Worm (Caenorhabditis elegans): Measurements from ENCODE around the gene C06E8.5.

DNA sequence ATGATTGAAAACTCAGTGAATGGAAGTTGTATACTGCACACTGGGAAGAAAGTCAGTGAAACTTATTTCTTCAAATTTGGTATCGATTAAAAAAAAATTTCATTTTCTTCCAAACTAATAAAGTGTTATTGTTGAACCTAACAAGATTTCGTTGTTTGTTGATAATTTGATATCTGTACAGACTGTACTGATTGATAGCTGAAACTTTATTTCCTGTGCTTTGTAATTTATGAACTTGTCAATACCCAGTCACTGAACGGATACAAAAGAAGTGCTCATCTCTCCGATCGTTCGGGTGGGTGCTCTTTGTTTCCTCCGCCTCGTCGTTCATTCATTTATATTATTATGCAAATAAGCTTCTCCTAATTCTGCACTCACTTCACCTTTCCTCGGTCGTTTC, 36.2 kb downstream of the C06E8.5 start, which contains the start of gene F31E3.12:
- TF ChIP-seq fos-1 (tag; optimal IDR thresholded peaks at IDR 0.05) (no peak), Y105C5A.15 (GFP tag; IDR thresholded peaks at IDR 0.05) (no peak)
